Worm (Caenorhabditis elegans): ENCODE results near the gene K10H10.12.

The K10H10.12 gene

ce11 chrII:14548691-14549090 lies 42.5 kb upstream of the K10H10.12 start, which contains the start of gene gcy-29:
TSS of gene gcy-29 (minus strand) at chrII:14548791.
- TF ChIP-seq ceh-16 (tag; optimal IDR thresholded peaks at IDR 0.05), result no peak
- TF ChIP-seq egl-27 (tag; optimal IDR thresholded peaks at IDR 0.05), result no peak
- no peak for TF ChIP-seq mab-5 (tag; optimal IDR thresholded peaks at IDR 0.05)
- no peak for TF ChIP-seq C34F6.9 (tag; optimal IDR thresholded peaks at IDR 0.05)
- TF ChIP-seq fos-1 (tag; optimal IDR thresholded peaks at IDR 0.05), result no peak
- TF ChIP-seq F13H6.1 (tag; optimal IDR thresholded peaks at IDR 0.05), result no peak
- no peak for TF ChIP-seq nhr-237 (tag; optimal IDR thresholded peaks at IDR 0.05)

ce11 chrII:14540551-14540950 lies 34.4 kb upstream of the K10H10.12 start:
- no peak for TF ChIP-seq ztf-4 (tag; optimal IDR thresholded peaks at IDR 0.05)
- TF ChIP-seq egl-27 (tag; optimal IDR thresholded peaks at IDR 0.05), result no peak
- TF ChIP-seq fos-1 (tag; optimal IDR thresholded peaks at IDR 0.05), result peak; percentile 84

- no peak for TF ChIP-seq nhr-129 (tag; optimal IDR thresholded peaks at IDR 0.05)
- TF ChIP-seq Y55F3AM.14 (GFP tag; optimal IDR thresholded peaks at IDR 0.05), result no peak
- TF ChIP-seq fos-1 (tag; optimal IDR thresholded peaks at IDR 0.05), result no peak
- no peak for TF ChIP-seq mab-5 (tag; optimal IDR thresholded peaks at IDR 0.05)
- no peak for TF ChIP-seq peb-1 (tag; optimal IDR thresholded peaks at IDR 0.05)
- no peak for TF ChIP-seq ceh-16 (tag; optimal IDR thresholded peaks at IDR 0.05)
- TF ChIP-seq nhr-25 (tag; optimal IDR thresholded peaks at IDR 0.05), result no peak
- TF ChIP-seq ztf-1 (GFP tag; conservative IDR thresholded peaks at IDR 0.05), result no peak
- TF ChIP-seq ZK546.5 (tag; optimal IDR thresholded peaks at IDR 0.05), result no peak
- no peak for TF ChIP-seq skn-1 (tag; optimal IDR thresholded peaks at IDR 0.05)
- no peak for TF ChIP-seq mbf-1 (tag; optimal IDR thresholded peaks at IDR 0.05)
- TF ChIP-seq ceh-82 (tag; optimal IDR thresholded peaks at IDR 0.05), result no peak
- no peak for TF ChIP-seq gmeb-1 (tag; optimal IDR thresholded peaks at IDR 0.05)
- no peak for TF ChIP-seq unc-62 (GFP tag; optimal IDR thresholded peaks at IDR 0.05)
- no peak for TF ChIP-seq sem-4 (tag; optimal IDR thresholded peaks at IDR 0.05)
- TF ChIP-seq elt-3 (tag; optimal IDR thresholded peaks at IDR 0.05), result no peak
- no peak for TF ChIP-seq C34F6.9 (tag; optimal IDR thresholded peaks at IDR 0.05)
- no peak for TF ChIP-seq elt-1 (tag; optimal IDR thresholded peaks at IDR 0.05)
- no peak for TF ChIP-seq zag-1 (tag; optimal IDR thresholded peaks at IDR 0.05)
Observed at ce11 chrII:14537728-14538127, 31.6 kb upstream of the K10H10.12 start, which contains the start of the genes clec-147 and C04H5.7. TSS of gene clec-147 (minus strand) at chrII:14537828. TSS of gene C04H5.7 (plus strand) at chrII:14537946.

ce11 chrII:14534000-14534399 lies 27.9 kb upstream of the K10H10.12 start, which contains the start of gene C04H5.1:
TSS of gene C04H5.1 (plus strand) at chrII:14534300.
- TF ChIP-seq nhr-23 (tag; optimal IDR thresholded peaks at IDR 0.05), result no peak
- no peak for TF ChIP-seq unc-62 (GFP tag; optimal IDR thresholded peaks at IDR 0.05)
- no peak for TF ChIP-seq mab-5 (tag; optimal IDR thresholded peaks at IDR 0.05)
- TF ChIP-seq R02D3.7 (tag; optimal IDR thresholded peaks at IDR 0.05), result no peak
- no peak for TF ChIP-seq elt-3 (tag; optimal IDR thresholded peaks at IDR 0.05)
- no peak for TF ChIP-seq sma-3 (GFP tag; optimal IDR thresholded peaks at IDR 0.05)
- no peak for TF ChIP-seq ama-1 (optimal IDR thresholded peaks at IDR 0.05)
- TF ChIP-seq ztf-11 (tag; optimal IDR thresholded peaks at IDR 0.05), result no peak
- no peak for TF ChIP-seq elt-1 (tag; optimal IDR thresholded peaks at IDR 0.05)

- no peak for TF ChIP-seq ama-1 (optimal IDR thresholded peaks at IDR 0.05)
- TF ChIP-seq nhr-25 (tag; optimal IDR thresholded peaks at IDR 0.05), result peak; percentile 63
- TF ChIP-seq unc-62 (GFP tag; optimal IDR thresholded peaks at IDR 0.05), result no peak
- TF ChIP-seq nhr-129 (tag; optimal IDR thresholded peaks at IDR 0.05), result peak; percentile 72
- TF ChIP-seq sma-3 (GFP tag; optimal IDR thresholded peaks at IDR 0.05), result peak; percentile 84
- no peak for TF ChIP-seq peb-1 (tag; optimal IDR thresholded peaks at IDR 0.05)
- peak; percentile 65 for TF ChIP-seq lin-13 (GFP tag; optimal IDR thresholded peaks at IDR 0.05)
- TF ChIP-seq crh-2 (tag; optimal IDR thresholded peaks at IDR 0.05), result peak; percentile 70
- TF ChIP-seq fos-1 (tag; optimal IDR thresholded peaks at IDR 0.05), result peak; percentile 46
- peak; percentile 81 for TF ChIP-seq C34F6.9 (tag; optimal IDR thresholded peaks at IDR 0.05)
- TF ChIP-seq lsy-2 (tag; optimal IDR thresholded peaks at IDR 0.05), result peak; percentile 82 to 98
- peak; percentile 2 for TF ChIP-seq snpc-4 (tag; optimal IDR thresholded peaks at IDR 0.05)
- peak; percentile 88 for TF ChIP-seq unc-55 (GFP tag; optimal IDR thresholded peaks at IDR 0.05)
- TF ChIP-seq skn-1 (tag; optimal IDR thresholded peaks at IDR 0.05), result no peak
- peak; percentile 33 for TF ChIP-seq gmeb-1 (tag; optimal IDR thresholded peaks at IDR 0.05)
- no peak for TF ChIP-seq nhr-11 (tag; optimal IDR thresholded peaks at IDR 0.05)
- no peak for TF ChIP-seq mab-5 (tag; optimal IDR thresholded peaks at IDR 0.05)
- TF ChIP-seq ztf-4 (tag; optimal IDR thresholded peaks at IDR 0.05), result no peak
- no peak for TF ChIP-seq ZK546.5 (tag; optimal IDR thresholded peaks at IDR 0.05)
- no peak for TF ChIP-seq elt-1 (tag; optimal IDR thresholded peaks at IDR 0.05)
- no peak for TF ChIP-seq nhr-23 (tag; optimal IDR thresholded peaks at IDR 0.05)
- peak; percentile 59 for TF ChIP-seq F13H6.1 (tag; optimal IDR thresholded peaks at IDR 0.05)
- no peak for TF ChIP-seq alr-1 (tag; optimal IDR thresholded peaks at IDR 0.05)
Observed at ce11 chrII:14528233-14528802, 22.2 kb upstream of the K10H10.12 start, which contains the start of the genes F57C2.5 and spat-1. TSS of gene F57C2.5 (minus strand) at chrII:14528239. TSS of gene spat-1 (plus strand) at chrII:14528752.

Data from whole organism, L2 larva.